Worm (Caenorhabditis elegans) whole organism, dauer: ENCODE results near the gene hot-6.

Source experiments
- unc-62 ChIP-seq: sonication (generic microtip); optimal IDR thresholded peaks from 2 replicates; lab custom pipeline; 2017; ENCODE audit warnings: missing biosample characterization, missing genetic modification reagents, missing genetic modification characterization

hot-6 gene

ce11 chrV:11004094-11004493, 18.6 kb downstream of the hot-6 start:
- no peak for TF ChIP-seq unc-62

- TF ChIP-seq unc-62 = no peak
These were observed 20.3 kb downstream of the hot-6 start, which contains the start of gene F53B7.4 for ce11 chrV:11002434-11002833. Gene F53B7.4 (minus strand): TSS chrV:11002534.

DNA sequence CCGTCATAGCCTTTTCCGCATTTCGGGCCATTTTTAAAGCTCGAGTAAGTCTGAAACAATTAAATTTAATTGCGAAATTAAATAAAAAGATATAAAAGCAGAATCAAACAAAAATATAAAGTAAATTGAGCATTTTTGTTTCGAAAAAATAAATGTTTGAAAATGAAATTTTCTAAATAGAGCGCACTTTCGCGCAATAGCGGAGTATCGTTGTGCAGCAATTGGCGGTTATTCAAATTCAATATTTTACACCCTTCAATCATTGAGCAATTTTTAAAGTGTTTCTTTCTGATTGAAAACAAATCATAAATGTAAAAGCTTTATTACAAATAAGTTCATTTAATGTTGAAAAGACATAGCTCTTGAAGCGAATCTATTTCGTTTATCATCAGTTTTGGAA, 22.1 kb downstream of the hot-6 start, which contains the start of gene isy-1:
isy-1 (minus strand) TSS at position 50 of the 400 bp plus-strand sequence.
- TF ChIP-seq unc-62 = no peak

DNA sequence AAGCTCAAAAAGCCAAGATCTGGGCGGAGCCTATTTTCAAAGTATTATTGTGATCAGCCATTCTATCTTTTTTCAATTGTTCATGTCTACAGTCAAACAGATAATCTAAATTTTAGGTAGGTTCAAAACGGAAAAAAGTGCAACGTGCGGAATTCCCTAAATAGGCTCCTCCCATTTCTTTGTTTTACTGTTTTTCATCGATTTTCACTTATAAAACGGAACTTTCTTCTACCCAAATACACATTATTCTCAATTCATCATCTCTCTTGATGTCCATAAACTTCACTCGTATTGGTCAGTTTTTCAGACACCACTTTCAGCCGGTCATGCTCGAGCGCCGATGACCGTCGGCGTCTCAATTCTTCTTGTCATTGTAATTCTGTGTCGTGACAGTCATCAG, 23.9 kb downstream of the hot-6 start, which contains the start of gene F53B7.7:
F53B7.7 (plus strand) TSS at position 301 of the 400 bp plus-strand sequence.
- no peak for TF ChIP-seq unc-62

DNA sequence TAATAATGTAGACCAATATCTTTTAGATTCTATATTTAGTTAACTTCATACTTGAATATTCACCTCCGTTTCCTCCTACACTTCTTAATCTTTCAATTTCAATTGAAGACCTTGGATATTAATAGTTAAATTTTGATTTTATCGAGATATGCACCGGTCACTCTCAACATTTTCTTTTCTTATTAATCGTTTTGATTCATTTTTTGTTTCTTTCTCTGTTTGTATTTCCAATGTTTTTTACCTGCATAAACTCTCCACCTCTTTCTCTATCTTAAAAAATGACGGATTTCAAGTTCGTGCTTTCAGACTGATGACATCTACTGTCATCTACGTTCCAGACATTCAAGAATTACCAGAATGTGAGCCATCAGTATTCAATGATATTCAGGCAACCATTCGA, 30.9 kb downstream of the hot-6 start, which contains the start of gene frpr-9:
frpr-9 (plus strand) TSS at position 301 of the 400 bp plus-strand sequence.
- no peak for TF ChIP-seq unc-62

DNA sequence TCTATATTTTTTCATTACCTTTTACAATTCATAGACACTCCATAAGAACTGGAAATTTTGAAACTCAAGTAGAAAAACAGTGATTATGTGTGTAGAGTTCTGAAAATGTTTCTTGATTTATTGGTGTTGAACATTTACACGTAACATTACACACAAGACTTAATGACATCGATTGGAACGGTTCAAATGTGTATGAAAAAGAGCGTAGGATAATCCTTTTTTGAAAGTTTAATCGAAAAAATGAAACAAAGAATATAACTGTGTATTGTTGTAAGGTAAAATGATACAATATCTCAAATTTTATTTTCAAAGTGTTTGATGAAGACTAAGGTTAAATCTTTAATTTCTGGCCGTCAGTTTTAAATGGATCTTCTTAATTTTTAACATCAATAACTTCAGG, 41.6 kb downstream of the hot-6 start, which contains the start of gene fig-1:
fig-1 (minus strand) TSS at position 101 of the 400 bp plus-strand sequence.
- TF ChIP-seq unc-62 = no peak

ce11 chrV:10975091-10975490, 47.6 kb downstream of the hot-6 start:
- no peak for TF ChIP-seq unc-62
